Fruit fly (Drosophila melanogaster): ENCODE data around the gene CG10211.
A peak's percentile ranks its signal among the peaks of the same experiment; 100 is the strongest.

The CG10211 gene

DNA sequence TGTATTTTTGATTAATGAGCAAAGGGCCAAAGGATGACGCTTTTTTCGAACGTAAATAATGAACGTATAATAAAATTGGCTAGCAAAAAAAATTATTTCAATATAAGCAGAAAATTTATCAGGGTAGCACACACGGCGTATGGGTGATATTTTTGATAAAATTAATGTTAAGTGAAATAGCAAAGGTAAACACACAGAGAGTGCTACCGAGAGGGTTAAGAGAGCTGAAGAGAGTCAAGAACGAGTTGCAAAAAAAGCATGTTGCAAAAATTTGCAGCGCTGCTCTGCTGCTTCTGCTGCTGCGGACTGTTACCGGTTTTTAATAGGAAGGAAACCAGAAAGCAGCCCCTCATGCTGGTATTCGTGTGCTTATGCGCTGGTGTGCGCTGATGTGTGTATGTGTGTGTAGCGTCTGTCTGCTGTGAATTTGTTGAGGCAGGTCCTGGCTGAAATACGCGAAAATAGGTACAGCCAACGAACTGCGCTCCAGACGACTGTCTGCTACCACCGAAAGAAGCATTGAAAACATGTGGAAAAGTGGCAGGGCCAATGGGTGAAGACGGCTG is 47.7 kb upstream of the CG10211 start:
- TF ChIP-seq pdm3 (GFP tag; optimal IDR thresholded peaks at IDR 0.05): no peak
- no peak for TF ChIP-seq Smox (GFP tag; optimal IDR thresholded peaks at IDR 0.05)
- peak; percentile 2 to 27 for TF ChIP-seq ss (GFP tag; optimal IDR thresholded peaks at IDR 0.05)
- peak; percentile 42 for TF ChIP-seq CG6808 (GFP tag; optimal IDR thresholded peaks at IDR 0.05)
- TF ChIP-seq Hr38 (GFP tag; optimal IDR thresholded peaks at IDR 0.05): no peak
- TF ChIP-seq CG8119 (GFP tag; IDR thresholded peaks at IDR 0.05): no peak
- no peak for TF ChIP-seq acj6 (GFP tag; optimal IDR thresholded peaks at IDR 0.05)
- 0 out of 3 replicates have a peak, but pooled peaks have one; percentile 8 for TF ChIP-seq eg (GFP tag; IDR thresholded peaks at IDR 0.05)
- TF ChIP-seq Eip78C (GFP tag): peak; percentile 56
- TF ChIP-seq dsx (GFP tag; optimal IDR thresholded peaks at IDR 0.05; ENCODE audit: poor library complexity, severe bottlenecking): peak; percentile 43
- peak; percentile 40 for TF ChIP-seq vri (GFP tag; optimal IDR thresholded peaks at IDR 0.05)
- TF ChIP-seq svp (GFP tag): peak; percentile 55
- peak; percentile 21 for TF ChIP-seq Sox102F (GFP tag; optimal IDR thresholded peaks at IDR 0.05)

DNA sequence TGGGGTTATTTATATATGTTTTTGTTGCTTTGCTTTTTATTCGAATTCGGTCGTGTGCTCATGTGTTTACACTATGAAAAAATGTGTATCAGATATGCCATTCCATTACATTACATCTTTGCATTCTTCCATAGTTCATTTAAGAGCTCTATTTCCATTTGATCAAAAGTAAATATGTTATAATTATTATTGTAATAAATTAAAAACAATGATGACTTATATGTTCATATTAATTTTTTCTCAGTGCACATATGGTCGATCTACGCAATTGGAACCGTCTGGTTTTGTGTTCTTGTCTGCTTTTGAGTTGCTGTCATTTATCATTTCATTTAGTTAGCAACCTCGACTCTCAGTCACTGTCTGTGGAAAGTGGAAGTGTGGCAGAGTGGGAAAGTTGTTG is 39.8 kb upstream of the CG10211 start:
- TF ChIP-seq CG8632 (GFP tag; optimal IDR thresholded peaks at IDR 0.05): peak; percentile 87
- TF ChIP-seq CG7368 (GFP tag; optimal IDR thresholded peaks at IDR 0.05): peak; percentile 82
- TF ChIP-seq fd85E (GFP tag; optimal IDR thresholded peaks at IDR 0.05): peak; percentile 41
- peak; percentile 73 for TF ChIP-seq Met (GFP tag; optimal IDR thresholded peaks at IDR 0.05)
- TF ChIP-seq CG8119 (GFP tag; IDR thresholded peaks at IDR 0.05): peak; percentile 78
- TF ChIP-seq acj6 (GFP tag; optimal IDR thresholded peaks at IDR 0.05): peak; percentile 88
- TF ChIP-seq Lpt (GFP tag; optimal IDR thresholded peaks at IDR 0.05): peak; percentile 55
- TF ChIP-seq CG10631 (GFP tag; optimal IDR thresholded peaks at IDR 0.05): peak; percentile 86
- TF ChIP-seq Gug (GFP tag; IDR thresholded peaks at IDR 0.05): peak; percentile 69
- peak; percentile 83 for TF ChIP-seq CG1621 (tag; optimal IDR thresholded peaks at IDR 0.05)
- peak; percentile 48 for TF ChIP-seq CG6854 (GFP tag; optimal IDR thresholded peaks at IDR 0.05)
- peak; percentile 32 for TF ChIP-seq Eip93F (GFP tag; optimal IDR thresholded peaks at IDR 0.05)
- no peak for TF ChIP-seq dac (GFP tag; optimal IDR thresholded peaks at IDR 0.05)
- TF ChIP-seq CG31627 (GFP tag; optimal IDR thresholded peaks at IDR 0.05): peak; percentile 42
- peak; percentile 85 for TF ChIP-seq CG6792 (GFP tag; optimal IDR thresholded peaks at IDR 0.05)
- peak; percentile 85 for TF ChIP-seq CG15336 (GFP tag; IDR thresholded peaks at IDR 0.05)
- peak; percentile 92 for TF ChIP-seq CG6163 (GFP tag; IDR thresholded peaks at IDR 0.05)
- TF ChIP-seq eg (GFP tag; IDR thresholded peaks at IDR 0.05): peak; percentile 85
- peak; percentile 69 for TF ChIP-seq pdm3 (GFP tag; optimal IDR thresholded peaks at IDR 0.05)
- TF ChIP-seq CG6276 (GFP tag; optimal IDR thresholded peaks at IDR 0.05): peak; percentile 32
- TF ChIP-seq CG32006 (GFP tag; optimal IDR thresholded peaks at IDR 0.05): peak; percentile 75
- TF ChIP-seq CG4318 (GFP tag; optimal IDR thresholded peaks at IDR 0.05): peak; percentile 27
- peak; percentile 88 for TF ChIP-seq CG10669 (GFP tag; optimal IDR thresholded peaks at IDR 0.05)
- peak; percentile 92 for TF ChIP-seq Ets96B (tag; optimal IDR thresholded peaks at IDR 0.05)
- TF ChIP-seq net (GFP tag; optimal IDR thresholded peaks at IDR 0.05): peak; percentile 87
- peak; percentile 76 for TF ChIP-seq topi (GFP tag; optimal IDR thresholded peaks at IDR 0.05)
- no peak for TF ChIP-seq fkh (GFP tag; optimal IDR thresholded peaks at IDR 0.05)
- TF ChIP-seq CG6808 (GFP tag; optimal IDR thresholded peaks at IDR 0.05): peak; percentile 89
- TF ChIP-seq Hr39 (GFP tag; optimal IDR thresholded peaks at IDR 0.05): peak; percentile 49
- TF ChIP-seq dsx (GFP tag; optimal IDR thresholded peaks at IDR 0.05; ENCODE audit: poor library complexity, severe bottlenecking): peak; percentile 95
- TF ChIP-seq OdsH (GFP tag; optimal IDR thresholded peaks at IDR 0.05): peak; percentile 86
- TF ChIP-seq CG34406 (GFP tag; optimal IDR thresholded peaks at IDR 0.05): peak; percentile 90
- peak; percentile 84 for TF ChIP-seq achi (GFP tag; optimal IDR thresholded peaks at IDR 0.05)
- TF ChIP-seq salr (GFP tag; optimal IDR thresholded peaks at IDR 0.05): peak; percentile 55 to 74
- TF ChIP-seq cyc (GFP tag; optimal IDR thresholded peaks at IDR 0.05): peak; percentile 69
- peak; percentile 72 for TF ChIP-seq Sox15 (GFP tag; optimal IDR thresholded peaks at IDR 0.05)
- peak; percentile 73 for TF ChIP-seq Sox102F (GFP tag; optimal IDR thresholded peaks at IDR 0.05)
- peak; percentile 57 for TF ChIP-seq Sox14 (GFP tag; optimal IDR thresholded peaks at IDR 0.05)
- TF ChIP-seq spab (GFP tag; optimal IDR thresholded peaks at IDR 0.05): peak; percentile 83
- TF ChIP-seq fd59A (GFP tag; optimal IDR thresholded peaks at IDR 0.05): peak; percentile 81
- TF ChIP-seq lz (GFP tag; optimal IDR thresholded peaks at IDR 0.05): peak; percentile 41
- TF ChIP-seq CG8319 (GFP tag; optimal IDR thresholded peaks at IDR 0.05): peak; percentile 72
- TF ChIP-seq Eip75B (GFP tag; optimal IDR thresholded peaks at IDR 0.05): peak; percentile 80

All from whole organism, prepupa.